Worm (Caenorhabditis elegans): Measurements from ENCODE around the gene C17C3.5.
A peak's percentile ranks its signal among the peaks of the same experiment; 100 is the strongest.

The C17C3.5 gene

ce11 chrII:5599326-5600044 is 47.9 kb downstream of the C17C3.5 start, which contains the start of gene C17G10.10:
TSS of gene C17G10.10 (minus strand) at chrII:5599376.
- TF ChIP-seq egl-27 (tag; optimal IDR thresholded peaks at IDR 0.05) (peak; percentile 72), lin-11 (tag; optimal IDR thresholded peaks at IDR 0.05) (no peak), alr-1 (tag; optimal IDR thresholded peaks at IDR 0.05) (no peak), F13H6.1 (tag; optimal IDR thresholded peaks at IDR 0.05) (peak; percentile 58), sem-4 (tag; optimal IDR thresholded peaks at IDR 0.05) (no peak), peb-1 (tag; optimal IDR thresholded peaks at IDR 0.05) (no peak), R02D3.7 (tag; optimal IDR thresholded peaks at IDR 0.05) (no peak), nhr-23 (tag; optimal IDR thresholded peaks at IDR 0.05) (no peak), skn-1 (tag; optimal IDR thresholded peaks at IDR 0.05) (no peak), elt-1 (tag; optimal IDR thresholded peaks at IDR 0.05) (no peak), mbf-1 (tag; optimal IDR thresholded peaks at IDR 0.05) (no peak), nhr-21 (tag; optimal IDR thresholded peaks at IDR 0.05) (peak; percentile 78), crh-2 (tag; optimal IDR thresholded peaks at IDR 0.05) (peak; percentile 69), sma-9 (GFP tag; optimal IDR thresholded peaks at IDR 0.05) (peak; percentile 91), sma-9 (tag; optimal IDR thresholded peaks at IDR 0.05) (no peak), nhr-11 (tag; optimal IDR thresholded peaks at IDR 0.05) (no peak), ztf-4 (tag; optimal IDR thresholded peaks at IDR 0.05) (peak; percentile 9), sma-3 (GFP tag; optimal IDR thresholded peaks at IDR 0.05) (peak; percentile 87), gmeb-1 (tag; optimal IDR thresholded peaks at IDR 0.05) (peak; percentile 82), fos-1 (tag; optimal IDR thresholded peaks at IDR 0.05) (peak; percentile 85), lsy-2 (tag; optimal IDR thresholded peaks at IDR 0.05) (peak; percentile 62 to 75), mdl-1 (tag; optimal IDR thresholded peaks at IDR 0.05) (peak; percentile 54 to 59), nhr-77 (tag; optimal IDR thresholded peaks at IDR 0.05) (peak; percentile 68), nhr-129 (tag; optimal IDR thresholded peaks at IDR 0.05) (peak; percentile 45), C34F6.9 (tag; optimal IDR thresholded peaks at IDR 0.05) (peak; percentile 20), nhr-6 (tag; optimal IDR thresholded peaks at IDR 0.05) (peak; percentile 41), lin-13 (GFP tag; optimal IDR thresholded peaks at IDR 0.05) (peak; percentile 53), nhr-25 (tag; optimal IDR thresholded peaks at IDR 0.05) (peak; percentile 62), blmp-1 (tag; optimal IDR thresholded peaks at IDR 0.05; ENCODE audit: insufficient read depth) (no peak), nhr-237 (tag; optimal IDR thresholded peaks at IDR 0.05) (no peak), dmd-4 (tag; optimal IDR thresholded peaks at IDR 0.05) (no peak), ztf-11 (tag; optimal IDR thresholded peaks at IDR 0.05) (no peak), elt-3 (tag; optimal IDR thresholded peaks at IDR 0.05) (no peak), ceh-82 (tag; optimal IDR thresholded peaks at IDR 0.05) (no peak), ceh-16 (tag; optimal IDR thresholded peaks at IDR 0.05) (peak; percentile 75), snpc-4 (tag; optimal IDR thresholded peaks at IDR 0.05) (peak; percentile 99), unc-62 (GFP tag; optimal IDR thresholded peaks at IDR 0.05) (no peak), nhr-10 (tag; optimal IDR thresholded peaks at IDR 0.05) (peak; percentile 9), aly-2 (tag; optimal IDR thresholded peaks at IDR 0.05) (no peak), nhr-12 (tag; optimal IDR thresholded peaks at IDR 0.05) (no peak), ztf-1 (GFP tag; conservative IDR thresholded peaks at IDR 0.05) (no peak), ama-1 (optimal IDR thresholded peaks at IDR 0.05) (peak; percentile 98), unc-55 (GFP tag; optimal IDR thresholded peaks at IDR 0.05) (no peak), ZK546.5 (tag; optimal IDR thresholded peaks at IDR 0.05) (no peak), Y55F3AM.14 (GFP tag; optimal IDR thresholded peaks at IDR 0.05) (no peak), zag-1 (tag; optimal IDR thresholded peaks at IDR 0.05) (no peak), lin-39 (tag; optimal IDR thresholded peaks at IDR 0.05) (no peak), unc-39 (tag; optimal IDR thresholded peaks at IDR 0.05) (no peak), mab-5 (tag; optimal IDR thresholded peaks at IDR 0.05) (no peak)
